Fruit fly (Drosophila melanogaster): ENCODE measurements around the gene CG33969.

- TF ChIP-seq pad (GFP tag; optimal IDR thresholded peaks at IDR 0.05) (no peak), Mnt (GFP tag; optimal IDR thresholded peaks at IDR 0.05) (no peak), cnc (optimal IDR thresholded peaks at IDR 0.05) (no peak), Clk (GFP tag; optimal IDR thresholded peaks at IDR 0.05) (no peak), Crg-1 (GFP tag; optimal IDR thresholded peaks at IDR 0.05) (no peak), kay (GFP tag; ENCODE audit: borderline replicate concordance) (no peak), CG5204 (GFP tag; optimal IDR thresholded peaks at IDR 0.05) (no peak), toe (GFP tag; optimal IDR thresholded peaks at IDR 0.05) (no peak), tj (GFP tag; optimal IDR thresholded peaks at IDR 0.05) (no peak), CG14711 (tag; optimal IDR thresholded peaks at IDR 0.05) (no peak), Hr96 (GFP tag; optimal IDR thresholded peaks at IDR 0.05) (no peak), CG33017 (tag; optimal IDR thresholded peaks at IDR 0.05) (no peak), CG7045 (GFP tag; optimal IDR thresholded peaks at IDR 0.05) (no peak)
These were observed 39.0 kb downstream of the CG33969 start for dm6 chr3L:20354363-20354762.
